Fruit fly (Drosophila melanogaster) whole organism, embryonic: Measurements from ENCODE around the gene nudC.

Experiments
- Atf-2 ChIP-seq: fragments of 200-800 bp; sonication (Bioruptor generic); optimal IDR thresholded peaks from 2 replicates; lab custom pipeline; 2016; ENCODE audit warnings: missing biosample characterization, missing genetic modification characterization
- Bgb ChIP-seq: fragments of 200-800 bp; sonication (Bioruptor generic); IDR thresholded peaks from 2 replicates; pipeline ENCODE4 v1.3.6; 2022; ENCODE audit warnings: missing biosample characterization, missing genetic modification characterization; ENCODE audit not compliant: partially characterized antibody
- CG11398 ChIP-seq: fragments of 200-800 bp; sonication (Bioruptor generic); optimal IDR thresholded peaks from 2 replicates; lab custom pipeline; 2016; ENCODE audit warnings: missing biosample characterization, missing genetic modification characterization
- CG11695 ChIP-seq: fragments of 200-800 bp; sonication (Bioruptor generic); IDR thresholded peaks from 3 replicates; pipeline ENCODE4 v1.3.6; 2022; ENCODE audit warnings: missing biosample characterization, missing genetic modification characterization
- CG11723 ChIP-seq: fragments of 200-800 bp; sonication (Bioruptor generic); optimal IDR thresholded peaks from 2 replicates; lab custom pipeline; 2017; ENCODE audit warnings: missing biosample characterization, mild to moderate bottlenecking, missing genetic modification characterization
- CG12219 ChIP-seq: fragments of 200-800 bp; sonication (Bioruptor generic); optimal IDR thresholded peaks from 3 replicates; lab custom pipeline; 2018; ENCODE audit warnings: missing biosample characterization, mild to moderate bottlenecking, missing genetic modification characterization
- CG17612 ChIP-seq: fragments of 200-800 bp; sonication (Bioruptor generic); IDR thresholded peaks from 2 replicates; pipeline ENCODE4 v1.3.6; 2022; ENCODE audit warnings: missing biosample characterization, missing genetic modification characterization
- CG2199 ChIP-seq: fragments of 200-800 bp; sonication (Bioruptor generic); IDR thresholded peaks from 3 replicates; pipeline ENCODE4 v1.3.6; 2022; ENCODE audit warnings: missing biosample characterization, missing genetic modification characterization
- CG32772 ChIP-seq: fragments of 200-800 bp; sonication (Bioruptor generic); IDR thresholded peaks from 2 replicates; pipeline ENCODE4 v1.3.6; 2022; ENCODE audit warnings: missing biosample characterization, missing genetic modification characterization
- CG3838 ChIP-seq: fragments of 200-800 bp; sonication (Bioruptor generic); optimal IDR thresholded peaks from 3 replicates; lab custom pipeline; 2016; ENCODE audit warnings: missing biosample characterization, missing genetic modification characterization
- CG3995 ChIP-seq: fragments of 200-800 bp; sonication (Bioruptor generic); optimal IDR thresholded peaks from 3 replicates; lab custom pipeline; 2016; ENCODE audit warnings: missing biosample characterization, missing genetic modification characterization
- CG42726 ChIP-seq: fragments of 200-800 bp; sonication (Bioruptor generic); IDR thresholded peaks from 2 replicates; pipeline ENCODE4 v1.3.6; 2022; ENCODE audit warnings: missing biosample characterization, missing genetic modification characterization; ENCODE audit not compliant: partially characterized antibody
- CG5245 ChIP-seq: fragments of 200-800 bp; sonication (Bioruptor generic); optimal IDR thresholded peaks from 3 replicates; lab custom pipeline; 2016; ENCODE audit warnings: missing biosample characterization, missing genetic modification characterization
- CG7357 ChIP-seq: fragments of 200-800 bp; sonication (Bioruptor generic); IDR thresholded peaks from 3 replicates; pipeline ENCODE4 v1.3.6; 2022; ENCODE audit warnings: missing biosample characterization, missing genetic modification characterization
- CG7745 ChIP-seq: fragments of 200-800 bp; sonication (Bioruptor generic); optimal IDR thresholded peaks from 2 replicates; lab custom pipeline; 2018; ENCODE audit warnings: missing biosample characterization, mild to moderate bottlenecking, missing genetic modification characterization, moderate library complexity
- CG7839 ChIP-seq: fragments of 200-800 bp; sonication (Bioruptor generic); optimal IDR thresholded peaks from 3 replicates; lab custom pipeline; 2018; ENCODE audit warnings: missing biosample characterization, mild to moderate bottlenecking, missing genetic modification characterization, moderate library complexity
- CG7987 ChIP-seq: fragments of 200-800 bp; sonication (Bioruptor generic); optimal IDR thresholded peaks from 2 replicates; lab custom pipeline; 2018; ENCODE audit warnings: missing biosample characterization, mild to moderate bottlenecking, missing genetic modification characterization, moderate library complexity
- CG8281 ChIP-seq: fragments of 200-800 bp; sonication (Bioruptor generic); optimal IDR thresholded peaks from 2 replicates; lab custom pipeline; 2018; ENCODE audit warnings: missing biosample characterization, mild to moderate bottlenecking, missing genetic modification characterization, moderate library complexity
- CG8359 ChIP-seq: fragments of 200-800 bp; sonication (Bioruptor generic); optimal IDR thresholded peaks from 2 replicates; lab custom pipeline; 2017; ENCODE audit warnings: missing biosample characterization, mild to moderate bottlenecking, missing genetic modification characterization, borderline replicate concordance
- CG8478 ChIP-seq: fragments of >200 bp; optimal IDR thresholded peaks from 2 replicates; lab custom pipeline; 2018
- CG9817 ChIP-seq: fragments of 200-800 bp; sonication (Bioruptor generic); optimal IDR thresholded peaks from 2 replicates; lab custom pipeline; 2018; ENCODE audit warnings: missing biosample characterization, mild to moderate bottlenecking, missing genetic modification characterization, moderate library complexity
- CG9876 ChIP-seq: fragments of 200-800 bp; sonication (Bioruptor generic); optimal IDR thresholded peaks from 2 replicates; lab custom pipeline; 2016; ENCODE audit warnings: missing biosample characterization, missing genetic modification characterization
- CTCF ChIP-seq: fragments of 200-800 bp; sonication (Bioruptor generic); optimal IDR thresholded peaks from 2 replicates; lab custom pipeline; 2017; ENCODE audit warnings: missing biosample characterization, mild to moderate bottlenecking, missing genetic modification characterization, moderate library complexity
- Chrac-16 ChIP-seq: fragments of 200-800 bp; sonication (Bioruptor generic); optimal IDR thresholded peaks from 3 replicates; lab custom pipeline; 2016; ENCODE audit warnings: missing biosample characterization, missing genetic modification characterization
- CkIIα-i1 ChIP-seq: fragments of 200-800 bp; sonication (Bioruptor generic); IDR thresholded peaks from 2 replicates; pipeline ENCODE4 v1.3.6; 2022; ENCODE audit warnings: missing biosample characterization, missing genetic modification characterization
- Dfd ChIP-seq, 2 experiments: fragments of >200 bp; optimal IDR thresholded peaks; 2 replicates each; lab custom pipeline; 2017; ENCODE audit warnings: missing biosample characterization in 2 of 2, missing genetic modification characterization in 2 of 2
- Doc2 ChIP-seq: fragments of 200-800 bp; sonication (Bioruptor generic); IDR thresholded peaks from 2 replicates; pipeline ENCODE4 v1.3.6; 2022; ENCODE audit warnings: missing biosample characterization, missing genetic modification characterization
- ERR ChIP-seq: fragments of 200-800 bp; sonication (Bioruptor generic); optimal IDR thresholded peaks from 2 replicates; lab custom pipeline; 2016; ENCODE audit warnings: missing biosample characterization, missing genetic modification characterization
- Nf-YC ChIP-seq: fragments of 200-800 bp; optimal IDR thresholded peaks from 3 replicates; lab custom pipeline; 2019; ENCODE audit warnings: missing biosample characterization, mild to moderate bottlenecking, missing genetic modification characterization, moderate library complexity
- Oaz ChIP-seq: fragments of 200-800 bp; sonication (Bioruptor generic); IDR thresholded peaks from 2 replicates; pipeline ENCODE4 v1.3.6; 2022; ENCODE audit warnings: missing biosample characterization, missing genetic modification characterization
- Scr ChIP-seq: fragments of 200-800 bp; sonication (Bioruptor generic); IDR thresholded peaks from 2 replicates; pipeline ENCODE4 v1.3.6; 2022; ENCODE audit warnings: missing biosample characterization, missing genetic modification characterization; ENCODE audit not compliant: partially characterized antibody
- Side ChIP-seq: fragments of 200-800 bp; sonication (Bioruptor generic); optimal IDR thresholded peaks from 2 replicates; lab custom pipeline; 2016; ENCODE audit warnings: missing biosample characterization, missing genetic modification characterization
- Spps ChIP-seq: fragments of 200-800 bp; sonication (Bioruptor generic); optimal IDR thresholded peaks from 2 replicates; lab custom pipeline; 2018; ENCODE audit warnings: missing biosample characterization, mild to moderate bottlenecking, missing genetic modification characterization
- az2 ChIP-seq: fragments of 200-800 bp; sonication (Bioruptor generic); optimal IDR thresholded peaks from 3 replicates; lab custom pipeline; 2016; ENCODE audit warnings: missing biosample characterization, missing genetic modification characterization
- bsh ChIP-seq, 2 experiments: fragments of 200-800 bp; sonication (Bioruptor generic); optimal IDR thresholded peaks; 2 replicates each; lab custom pipeline; 2017 to 2018; ENCODE audit warnings: mild to moderate bottlenecking in 2 of 2, missing biosample characterization in 2 of 2, missing genetic modification characterization in 2 of 2, moderate library complexity in 1 of 2
- cad ChIP-seq: fragments of >200 bp; optimal IDR thresholded peaks from 2 replicates; lab custom pipeline; 2017; ENCODE audit warnings: missing biosample characterization, missing genetic modification characterization
- caup ChIP-seq: fragments of 200-800 bp; sonication (Bioruptor generic); optimal IDR thresholded peaks from 3 replicates; lab custom pipeline; 2017; ENCODE audit warnings: missing biosample characterization, mild to moderate bottlenecking, missing genetic modification characterization, moderate library complexity; ENCODE audit not compliant: severe bottlenecking
- croc ChIP-seq: fragments of 200-800 bp; sonication (Bioruptor generic); conservative IDR thresholded peaks from 3 replicates; pipeline ENCODE4 v1.3.6; 2022; ENCODE audit warnings: missing biosample characterization, missing genetic modification characterization
- crol ChIP-seq: fragments of 200-800 bp; sonication (Bioruptor generic); IDR thresholded peaks from 2 replicates; pipeline ENCODE4 v1.3.6; 2022; ENCODE audit warnings: missing biosample characterization, missing genetic modification characterization
- fd96Cb ChIP-seq: fragments of 200-800 bp; sonication (Bioruptor generic); optimal IDR thresholded peaks from 2 replicates; lab custom pipeline; 2018; ENCODE audit warnings: missing biosample characterization, mild to moderate bottlenecking, missing genetic modification characterization, moderate library complexity
- fru ChIP-seq: fragments of >200 bp; optimal IDR thresholded peaks from 2 replicates; lab custom pipeline; 2017
- grau ChIP-seq: fragments of 200-800 bp; optimal IDR thresholded peaks from 3 replicates; lab custom pipeline; 2019; ENCODE audit warnings: missing biosample characterization, mild to moderate bottlenecking, missing genetic modification characterization, moderate library complexity
- h ChIP-seq: fragments of >200 bp; optimal IDR thresholded peaks from 2 replicates; lab custom pipeline; 2017
- maf-S ChIP-seq: fragments of 200-800 bp; sonication (Bioruptor generic); optimal IDR thresholded peaks from 2 replicates; lab custom pipeline; 2016; ENCODE audit warnings: missing biosample characterization, missing genetic modification characterization
- pb ChIP-seq: fragments of 200-800 bp; sonication (Bioruptor generic); optimal IDR thresholded peaks from 3 replicates; lab custom pipeline; 2016; ENCODE audit warnings: missing biosample characterization, missing genetic modification characterization
- pum ChIP-seq: fragments of 200-800 bp; sonication (Bioruptor generic); optimal IDR thresholded peaks from 2 replicates; lab custom pipeline; 2016; ENCODE audit warnings: missing biosample characterization, missing genetic modification characterization
- ranshi ChIP-seq: fragments of 200-800 bp; sonication (Bioruptor generic); IDR thresholded peaks from 2 replicates; pipeline ENCODE4 v1.3.6; 2022; ENCODE audit warnings: missing biosample characterization, missing genetic modification characterization
- ro ChIP-seq: fragments of 200-800 bp; sonication (Bioruptor generic); IDR thresholded peaks from 2 replicates; pipeline ENCODE4 v1.3.6; 2022; ENCODE audit warnings: missing biosample characterization, missing genetic modification characterization
- sug ChIP-seq: fragments of 200-800 bp; optimal IDR thresholded peaks from 2 replicates; lab custom pipeline; 2019; ENCODE audit warnings: missing biosample characterization, mild to moderate bottlenecking, missing genetic modification characterization, moderate library complexity
- unpg ChIP-seq: fragments of 200-800 bp; sonication (Bioruptor generic); optimal IDR thresholded peaks from 3 replicates; lab custom pipeline; 2018; ENCODE audit warnings: missing biosample characterization, mild to moderate bottlenecking, missing genetic modification characterization, moderate library complexity
- vfl ChIP-seq: fragments of 200-800 bp; sonication (Bioruptor generic); optimal IDR thresholded peaks from 2 replicates; lab custom pipeline; 2016; ENCODE audit warnings: missing biosample characterization, missing genetic modification characterization
- wek ChIP-seq: fragments of 200-800 bp; sonication (Bioruptor generic); optimal IDR thresholded peaks from 3 replicates; lab custom pipeline; 2018; ENCODE audit warnings: missing biosample characterization, mild to moderate bottlenecking, missing genetic modification characterization, moderate library complexity
- z ChIP-seq: fragments of 200-800 bp; sonication (Bioruptor generic); IDR thresholded peaks from 3 replicates; pipeline ENCODE4 v1.3.6; 2022; ENCODE audit warnings: missing biosample characterization, missing genetic modification characterization

nudC gene

dm6 chr3L:16844920-16845573, 40.3 kb downstream of the nudC start, which contains the start of the genes kud and Zcchc7 (continued):
- TF ChIP-seq ro (no peak), CG17612 (GFP tag; lab: Robert Waterston, UW) (no peak), Nf-YC (peak; percentile 79), CG9817 (tag; lab: Kevin White, UChicago) (peak; percentile 75), CTCF (GFP tag; lab: Kevin White, UChicago) (peak; percentile 5), CkIIα-i1 (GFP tag; lab: Robert Waterston, UW) (no peak), CG11398 (GFP tag; lab: Kevin White, UChicago) (no peak), maf-S (peak; percentile 36), CG2199 (no peak), sug (peak; percentile 86), ranshi (GFP tag; lab: Robert Waterston, UW) (no peak), Atf-2 (GFP tag; lab: Kevin White, UChicago) (peak; percentile 50), wek (GFP tag; lab: Kevin White, UChicago) (no peak), CG5245 (GFP tag; lab: Kevin White, UChicago) (no peak), CG3838 (GFP tag; lab: Kevin White, UChicago) (no peak), CG8359 (GFP tag; lab: Kevin White, UChicago) (no peak), CG8478 (lab: Kevin White, UChicago) (no peak), pb (no peak), fd96Cb (tag; lab: Kevin White, UChicago) (peak; percentile 26), CG7357 (no peak), vfl (GFP tag; lab: Kevin White, UChicago) (peak; percentile 36), caup (no peak), Chrac-16 (GFP tag; lab: Kevin White, UChicago) (peak; percentile 60), CG7839 (tag; lab: Kevin White, UChicago) (no peak), crol (no peak), Scr (GFP tag; lab: Robert Waterston, UW) (no peak), Side (GFP tag; lab: Kevin White, UChicago) (peak; percentile 22), unpg (GFP tag; lab: Kevin White, UChicago) (no peak), Dfd (GFP tag; optimal IDR thresholded peaks at IDR 0.05; lab: Kevin White, UChicago) (no peak), CG8281 (tag; lab: Kevin White, UChicago) (no peak), pum (peak; percentile 31), CG12219 (no peak), ERR (GFP tag; lab: Kevin White, UChicago) (peak; percentile 32), CG11723 (peak; percentile 53), fru (lab: Kevin White, UChicago) (no peak), CG3995 (GFP tag; lab: Kevin White, UChicago) (peak; percentile 37), croc (no peak), grau (tag; lab: Kevin White, UChicago) (peak; percentile 79), Oaz (GFP tag; lab: Robert Waterston, UW) (no peak), CG7987 (GFP tag; lab: Kevin White, UChicago) (no peak), az2 (GFP tag; lab: Kevin White, UChicago) (peak; percentile 60), CG7745 (no peak), CG42726 (GFP tag; lab: Robert Waterston, UW) (no peak), cad (GFP tag; lab: Kevin White, UChicago) (no peak), bsh (GFP tag; optimal IDR thresholded peaks at IDR 0.05; lab: Kevin White, UChicago) (peak in 1 of 2 experiments; percentile 43), Bgb (GFP tag; lab: Robert Waterston, UW) (no peak), Spps (tag; lab: Kevin White, UChicago) (no peak), CG9876 (no peak), CG32772 (no peak), h (lab: Kevin White, UChicago) (no peak), z (GFP tag; lab: Robert Waterston, UW) (no peak), Doc2 (GFP tag; lab: Robert Waterston, UW) (no peak), CG11695 (GFP tag; lab: Robert Waterston, UW) (no peak)
